Worm (Caenorhabditis elegans) whole organism, L4 larva: ENCODE measurements around the gene aqp-12.
A peak's percentile ranks its signal among the peaks of the same experiment; 100 is the strongest.

Experiments used
- D1046.2 ChIP-seq: fragments of 200-800 bp; sonication (Bioruptor generic); IDR thresholded peaks from 2 replicates; pipeline ENCODE4 v1.3.6; 2022; ENCODE audit warnings: missing genetic modification characterization, missing compliant biosample characterization
- F10B5.3 ChIP-seq: sonication (generic microtip); optimal IDR thresholded peaks from 2 replicates; lab custom pipeline; 2016; ENCODE audit warnings: mild to moderate bottlenecking, missing genetic modification characterization, missing compliant biosample characterization
- F37D6.2 ChIP-seq: sonication (generic microtip); optimal IDR thresholded peaks from 2 replicates; lab custom pipeline; 2016; ENCODE audit warnings: mild to moderate bottlenecking, missing genetic modification characterization, missing compliant biosample characterization
- F49E8.2 ChIP-seq: sonication (generic microtip); optimal IDR thresholded peaks from 2 replicates; lab custom pipeline; 2016; ENCODE audit warnings: missing compliant biosample characterization, mild to moderate bottlenecking, missing genetic modification characterization, borderline replicate concordance
- Y105C5A.15 ChIP-seq: fragments of 200-800 bp; sonication (Bioruptor generic); IDR thresholded peaks from 2 replicates; pipeline ENCODE4 v1.3.6; 2022; ENCODE audit warnings: missing genetic modification characterization, missing compliant biosample characterization
- ZK546.5 ChIP-seq, 2 experiments: sonication (generic microtip); optimal IDR thresholded peaks; 2 replicates each; lab custom pipeline; 2017; ENCODE audit warnings: missing biosample characterization in 2 of 2, missing genetic modification characterization in 2 of 2
- arid-1 ChIP-seq: fragments of 200-800 bp; sonication (Bioruptor generic); conservative IDR thresholded peaks from 2 replicates; pipeline ENCODE4 v1.3.6; 2022; ENCODE audit warnings: missing genetic modification reagents, missing genetic modification characterization, missing compliant biosample characterization
- ceh-28 ChIP-seq: fragments of 150-350 bp; optimal IDR thresholded peaks from 2 replicates; lab custom pipeline; 2014; ENCODE audit warnings: missing biosample characterization, missing genetic modification reagents, missing genetic modification characterization
- ceh-44 ChIP-seq: fragments of 200-800 bp; sonication (Bioruptor generic); IDR thresholded peaks from 2 replicates; pipeline ENCODE4 v1.3.6; 2022; ENCODE audit warnings: missing genetic modification reagents, missing genetic modification characterization, missing compliant biosample characterization
- ctbp-1 ChIP-seq: fragments of 200-800 bp; sonication (Bioruptor generic); IDR thresholded peaks from 2 replicates; pipeline ENCODE4 v1.3.6; 2022; ENCODE audit warnings: missing genetic modification reagents, missing genetic modification characterization, missing compliant biosample characterization
- dmd-6 ChIP-seq: fragments of 200-800 bp; sonication (Bioruptor generic); IDR thresholded peaks from 2 replicates; pipeline ENCODE4 v1.3.6; 2022; ENCODE audit warnings: missing genetic modification reagents, missing genetic modification characterization, missing compliant biosample characterization
- dpl-1 ChIP-seq: fragments of 150-350 bp; optimal IDR thresholded peaks from 2 replicates; lab custom pipeline; 2014; ENCODE audit warnings: missing biosample characterization, missing genetic modification reagents, missing genetic modification characterization
- duxl-1 ChIP-seq: sonication (generic microtip); optimal IDR thresholded peaks from 2 replicates; lab custom pipeline; 2016; ENCODE audit warnings: mild to moderate bottlenecking, missing genetic modification characterization, moderate library complexity, missing compliant biosample characterization; ENCODE audit not compliant: poor library complexity
- hif-1 ChIP-seq, 2 experiments: sonication (generic microtip); optimal IDR thresholded peaks; 2 replicates each; lab custom pipeline; 2016 to 2017; ENCODE audit warnings: missing compliant biosample characterization in 2 of 2, missing genetic modification characterization in 2 of 2, missing genetic modification reagents in 2 of 2, missing genotype in 2 of 2, mild to moderate bottlenecking in 1 of 2
- hlh-11 ChIP-seq: fragments of 200-800 bp; sonication (Bioruptor generic); optimal IDR thresholded peaks from 2 replicates; lab custom pipeline; 2018; ENCODE audit warnings: mild to moderate bottlenecking, missing genetic modification characterization, missing compliant biosample characterization
- hlh-30 ChIP-seq: sonication (generic microtip); optimal IDR thresholded peaks from 2 replicates; lab custom pipeline; 2017; ENCODE audit warnings: antibody characterized with exemption, mild to moderate bottlenecking, missing genetic modification characterization, missing compliant biosample characterization; ENCODE audit not compliant: insufficient read depth
- lim-7 ChIP-seq: fragments of 200-800 bp; sonication (Bioruptor generic); IDR thresholded peaks from 2 replicates; pipeline ENCODE4 v1.3.6; 2022; ENCODE audit warnings: missing genetic modification characterization, missing compliant biosample characterization
- lin-13 ChIP-seq: fragments of 150-350 bp; optimal IDR thresholded peaks from 2 replicates; lab custom pipeline; 2014; ENCODE audit warnings: missing biosample characterization, missing genetic modification reagents, missing genetic modification characterization
- madf-5 ChIP-seq, 2 experiments: fragments of 200-800 bp; sonication (Bioruptor generic); IDR thresholded peaks; 2 replicates each; pipeline ENCODE4 v1.3.6; 2022; ENCODE audit warnings: missing compliant biosample characterization in 2 of 2, missing genetic modification characterization in 2 of 2
- mes-2 ChIP-seq: sonication (generic microtip); optimal IDR thresholded peaks from 2 replicates; lab custom pipeline; 2016; ENCODE audit warnings: missing genotype, mild to moderate bottlenecking, missing genetic modification characterization, missing compliant biosample characterization; ENCODE audit not compliant: poor library complexity, severe bottlenecking
- mxl-3 ChIP-seq: fragments of 200-800 bp; sonication (Bioruptor generic); optimal IDR thresholded peaks from 2 replicates; lab custom pipeline; 2018; ENCODE audit warnings: mild to moderate bottlenecking, missing genetic modification characterization, missing compliant biosample characterization
- nhr-102 ChIP-seq: sonication (generic microtip); optimal IDR thresholded peaks from 2 replicates; lab custom pipeline; 2016; ENCODE audit warnings: mild to moderate bottlenecking, missing genetic modification characterization, moderate library complexity, missing compliant biosample characterization
- nhr-237 ChIP-seq: sonication (generic microtip); optimal IDR thresholded peaks from 2 replicates; lab custom pipeline; 2017; ENCODE audit warnings: missing biosample characterization, missing genetic modification characterization
- nhr-28 ChIP-seq: fragments of 150-350 bp; optimal IDR thresholded peaks from 2 replicates; lab custom pipeline; 2014; ENCODE audit warnings: missing biosample characterization, missing genetic modification characterization
- nhr-42 ChIP-seq: fragments of 200-800 bp; sonication (Bioruptor generic); IDR thresholded peaks from 2 replicates; pipeline ENCODE4 v1.3.6; 2022; ENCODE audit warnings: missing genetic modification characterization, missing compliant biosample characterization
- nhr-77 ChIP-seq: fragments of 150-350 bp; optimal IDR thresholded peaks from 2 replicates; lab custom pipeline; 2014; ENCODE audit warnings: missing biosample characterization, missing genetic modification characterization
- php-3 ChIP-seq: fragments of 200-800 bp; sonication (Bioruptor generic); IDR thresholded peaks from 2 replicates; pipeline ENCODE4 v1.3.6; 2022; ENCODE audit warnings: missing genetic modification reagents, missing genetic modification characterization, missing compliant biosample characterization
- rbr-2 ChIP-seq: sonication (generic microtip); optimal IDR thresholded peaks from 2 replicates; lab custom pipeline; 2016; ENCODE audit warnings: missing genotype, missing genetic modification characterization, missing compliant biosample characterization
- saeg-2 ChIP-seq: fragments of 200-800 bp; sonication (Bioruptor generic); IDR thresholded peaks from 2 replicates; pipeline ENCODE4 v1.3.6; 2022; ENCODE audit warnings: missing genetic modification reagents, missing genetic modification characterization, missing compliant biosample characterization
- sdz-12 ChIP-seq: fragments of 200-800 bp; sonication (Bioruptor generic); optimal IDR thresholded peaks from 2 replicates; lab custom pipeline; 2018; ENCODE audit warnings: mild to moderate bottlenecking, missing genetic modification characterization, missing compliant biosample characterization
- set-16 ChIP-seq: fragments of 200-800 bp; sonication (Bioruptor generic); IDR thresholded peaks from 2 replicates; pipeline ENCODE4 v1.3.6; 2022; ENCODE audit warnings: missing genetic modification reagents, missing genetic modification characterization, missing compliant biosample characterization
- skn-1 ChIP-seq: fragments of 150-350 bp; optimal IDR thresholded peaks from 2 replicates; lab custom pipeline; 2014; ENCODE audit warnings: missing biosample characterization, missing genetic modification characterization
- tag-97 ChIP-seq: fragments of 200-800 bp; sonication (Bioruptor generic); IDR thresholded peaks from 2 replicates; pipeline ENCODE4 v1.3.6; 2022; ENCODE audit warnings: missing genetic modification characterization, missing compliant biosample characterization
- unc-39 ChIP-seq: sonication (generic microtip); optimal IDR thresholded peaks from 2 replicates; lab custom pipeline; 2017; ENCODE audit warnings: missing biosample characterization, missing genetic modification characterization
- zag-1 ChIP-seq: fragments of 150-350 bp; optimal IDR thresholded peaks from 2 replicates; lab custom pipeline; 2014; ENCODE audit warnings: missing biosample characterization, missing genetic modification characterization
- zip-11 ChIP-seq: fragments of 200-800 bp; sonication (Bioruptor generic); IDR thresholded peaks from 2 replicates; pipeline ENCODE4 v1.3.6; 2022; ENCODE audit warnings: missing genetic modification characterization, missing compliant biosample characterization

The aqp-12 gene

ce11 chrII:12241792-12242191, 38.8 kb downstream of the aqp-12 start:
- TF ChIP-seq ceh-28 (tag; lab: Kevin White, UChicago) (peak; percentile 88), dmd-6 (GFP tag; lab: Robert Waterston, UW) (no peak), dpl-1 (GFP tag; lab: Kevin White, UChicago) (no peak), mxl-3 (no peak), arid-1 (GFP tag; lab: Robert Waterston, UW) (no peak), rbr-2 (tag; lab: Kevin White, UChicago) (no peak), hlh-11 (tag; lab: Kevin White, UChicago) (no peak), saeg-2 (no peak)
- TF ChIP-seq, all 104 proteins: peak for 1

- TF ChIP-seq sdz-12 (GFP tag; lab: Kevin White, UChicago) = peak; percentile 3
- TF ChIP-seq set-16 (GFP tag; lab: Robert Waterston, UW) = peak; percentile 85
- TF ChIP-seq Y105C5A.15 (GFP tag; lab: Robert Waterston, UW) = peak; percentile 69; the same call in 1 of the 2 replicates
- TF ChIP-seq arid-1 (GFP tag; lab: Robert Waterston, UW) = 0 out of 2 replicates have a peak, but pooled peaks have one; percentile 12
- TF ChIP-seq mes-2 (tag; lab: Kevin White, UChicago) = no peak
- no peak for TF ChIP-seq ZK546.5 (tag; optimal IDR thresholded peaks at IDR 0.05; lab: Kevin White, UChicago)
- no peak for TF ChIP-seq zag-1
- no peak for TF ChIP-seq madf-5 (GFP tag; IDR thresholded peaks at IDR 0.05; lab: Robert Waterston, UW)
- no peak for TF ChIP-seq unc-39 (tag; lab: Kevin White, UChicago)
- no peak for TF ChIP-seq dmd-6 (GFP tag; lab: Robert Waterston, UW)
- TF ChIP-seq F10B5.3 (tag; lab: Kevin White, UChicago) = no peak
- no peak for TF ChIP-seq D1046.2 (GFP tag; lab: Robert Waterston, UW)
- no peak for TF ChIP-seq duxl-1
- TF ChIP-seq ctbp-1 (GFP tag; lab: Robert Waterston, UW) = no peak
These were observed 39.5 kb downstream of the aqp-12 start, which contains the start of gene Y57A10A.24 for ce11 chrII:12242551-12242950. Y57A10A.24 (plus strand) TSS chrII:12242946.

ce11 chrII:12249042-12249441, 46.0 kb downstream of the aqp-12 start, which contains the start of gene tag-276:
tag-276 (minus strand) TSS chrII:12249142.
- TF ChIP-seq hif-1 (tag; optimal IDR thresholded peaks at IDR 0.05; lab: Kevin White, UChicago) = no peak
- no peak for TF ChIP-seq tag-97 (GFP tag; lab: Robert Waterston, UW)
- TF ChIP-seq ceh-28 (tag; lab: Kevin White, UChicago) = peak; percentile 1
- no peak for TF ChIP-seq skn-1 (tag; lab: Kevin White, UChicago)
- TF ChIP-seq, all 104 proteins: peak for 1

DNA sequence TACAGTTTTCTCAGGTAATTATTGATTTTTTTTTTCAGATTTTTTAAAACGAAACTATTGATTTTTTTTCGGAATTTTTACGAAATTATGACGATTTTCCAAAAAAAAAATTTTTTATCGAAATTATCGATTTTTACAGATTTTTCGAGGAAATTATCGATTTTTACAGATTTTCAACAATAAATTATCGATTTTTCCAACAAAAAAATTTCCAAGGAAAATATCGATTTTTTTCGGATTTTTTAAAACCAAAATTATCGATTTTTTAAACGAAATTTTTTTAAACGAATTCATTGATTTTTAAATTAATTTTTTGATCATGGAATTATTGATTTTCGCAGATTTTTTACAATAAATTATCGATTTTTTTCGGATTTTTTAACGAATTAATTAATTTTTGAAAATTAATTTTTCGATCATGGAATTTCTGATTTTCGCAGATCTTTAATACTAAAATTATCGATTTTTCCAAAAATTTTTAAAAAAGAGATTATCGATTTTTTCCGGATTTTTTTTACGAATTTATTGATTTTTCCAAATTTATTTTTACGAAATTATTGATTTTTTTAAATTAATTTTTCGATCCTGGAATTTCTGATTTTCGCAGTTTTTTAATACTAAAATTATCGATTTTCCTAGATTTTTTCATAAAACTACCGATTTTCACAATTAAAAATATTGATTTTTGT, 52.7 kb downstream of the aqp-12 start:
- TF ChIP-seq Y105C5A.15 (GFP tag; lab: Robert Waterston, UW) (no peak), nhr-42 (GFP tag; lab: Robert Waterston, UW) (no peak), ceh-28 (tag; lab: Kevin White, UChicago) (peak; percentile 96)

DNA sequence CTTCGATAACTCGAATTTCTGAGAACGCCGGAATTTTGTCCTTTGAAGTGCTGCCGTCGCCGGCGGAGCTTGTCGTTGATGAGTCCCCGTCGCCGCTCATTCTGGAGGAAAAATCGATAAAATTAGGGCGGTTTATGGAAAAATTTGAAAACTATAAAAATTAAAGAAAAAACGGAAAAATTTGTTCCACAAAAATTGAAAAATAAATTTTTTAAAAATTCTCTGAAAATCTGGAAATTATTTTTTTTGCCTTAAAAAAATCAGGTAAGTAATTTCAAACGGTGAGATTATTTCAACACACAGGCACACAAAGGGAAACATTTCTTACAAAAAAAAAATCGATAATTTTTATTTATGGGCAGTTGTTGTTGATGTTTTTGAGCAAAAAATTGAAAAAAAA, 53.5 kb downstream of the aqp-12 start, which contains the start of gene parn-2:
parn-2 (minus strand) TSS at position 101 of the 400 bp plus-strand sequence.
- TF ChIP-seq mxl-3 (no peak), saeg-2 (no peak), ceh-44 (no peak), F37D6.2 (tag; lab: Kevin White, UChicago) (no peak), madf-5 (GFP tag; IDR thresholded peaks at IDR 0.05; lab: Robert Waterston, UW) (no peak), F49E8.2 (tag; lab: Kevin White, UChicago) (no peak), arid-1 (GFP tag; lab: Robert Waterston, UW) (no peak), sdz-12 (GFP tag; lab: Kevin White, UChicago) (no peak), skn-1 (tag; lab: Kevin White, UChicago) (no peak), nhr-102 (tag; lab: Kevin White, UChicago) (no peak), lim-7 (GFP tag; lab: Robert Waterston, UW) (no peak), nhr-28 (tag; lab: Kevin White, UChicago) (no peak), lin-13 (no peak), zip-11 (no peak), hlh-30 (tag; lab: Kevin White, UChicago) (no peak), nhr-237 (tag; lab: Kevin White, UChicago) (no peak), php-3 (GFP tag; lab: Robert Waterston, UW) (no peak), mes-2 (tag; lab: Kevin White, UChicago) (no peak), nhr-77 (tag; lab: Kevin White, UChicago) (no peak)
